Worm (Caenorhabditis elegans): ENCODE measurements around the gene Y97E10AR.3.

- no peak for TF ChIP-seq ets-7 (tag; optimal IDR thresholded peaks at IDR 0.05)
- TF ChIP-seq ama-1 (optimal IDR thresholded peaks at IDR 0.05): peak; percentile 39
- no peak for TF ChIP-seq F13C5.2 (tag; optimal IDR thresholded peaks at IDR 0.05)
- TF ChIP-seq aly-1 (tag; optimal IDR thresholded peaks at IDR 0.05): no peak
- TF ChIP-seq tbx-37 (GFP tag; conservative IDR thresholded peaks at IDR 0.05): no peak
These were observed 3.5 kb upstream of the Y97E10AR.3 start, which contains the start of gene lmtr-2 for ce11 chrV:8010846-8011245.
